Fruit fly (Drosophila melanogaster) whole organism, prepupa: ENCODE measurements around the gene CG12111.

Source experiments
- CG11294 ChIP-seq: fragments of 200-800 bp; sonication (Bioruptor generic); IDR thresholded peaks from 2 replicates; pipeline ENCODE4 v1.3.6; 2022; ENCODE audit warnings: missing biosample characterization, missing genetic modification characterization
- CG32006 ChIP-seq: fragments of 200-800 bp; sonication (Bioruptor generic); optimal IDR thresholded peaks from 3 replicates; lab custom pipeline; 2017; ENCODE audit warnings: missing biosample characterization, mild to moderate bottlenecking, missing genetic modification characterization
- CG34406 ChIP-seq: fragments of 200-800 bp; sonication (Bioruptor generic); optimal IDR thresholded peaks from 3 replicates; lab custom pipeline; 2016; ENCODE audit warnings: missing biosample characterization, missing genetic modification characterization
- CG6808 ChIP-seq: fragments of 200-800 bp; sonication (Bioruptor generic); optimal IDR thresholded peaks from 3 replicates; lab custom pipeline; 2017; ENCODE audit warnings: missing biosample characterization, missing genetic modification characterization, mild to moderate bottlenecking, moderate library complexity, missing genetic modification reagents
- CG7368 ChIP-seq: fragments of 200-800 bp; sonication (Bioruptor generic); optimal IDR thresholded peaks from 3 replicates; lab custom pipeline; 2016; ENCODE audit warnings: missing biosample characterization, missing genetic modification characterization
- CG8319 ChIP-seq: fragments of 200-800 bp; sonication (Bioruptor generic); optimal IDR thresholded peaks from 3 replicates; lab custom pipeline; 2016; ENCODE audit warnings: missing biosample characterization, missing genetic modification characterization
- Eip75B ChIP-seq: fragments of 200-800 bp; sonication (Bioruptor generic); optimal IDR thresholded peaks from 3 replicates; lab custom pipeline; 2016; ENCODE audit warnings: missing biosample characterization, missing genetic modification characterization
- Ets21C ChIP-seq: fragments of 200-800 bp; sonication (Bioruptor generic); optimal IDR thresholded peaks from 3 replicates; lab custom pipeline; 2016; ENCODE audit warnings: missing biosample characterization, missing genetic modification characterization
- Ets96B ChIP-seq: fragments of 200-800 bp; optimal IDR thresholded peaks from 2 replicates; lab custom pipeline; 2019; ENCODE audit warnings: missing biosample characterization, mild to moderate bottlenecking, missing genetic modification characterization, moderate library complexity
- Hr38 ChIP-seq: sonication (Bioruptor generic); optimal IDR thresholded peaks from 2 replicates; lab custom pipeline; 2016; ENCODE audit warnings: missing biosample characterization, missing genetic modification characterization
- Sox102F ChIP-seq: fragments of 200-800 bp; sonication (Bioruptor generic); optimal IDR thresholded peaks from 2 replicates; lab custom pipeline; 2016; ENCODE audit warnings: missing biosample characterization, mild to moderate bottlenecking, missing genetic modification characterization
- esn ChIP-seq: fragments of 200-800 bp; sonication (Bioruptor generic); optimal IDR thresholded peaks from 2 replicates; lab custom pipeline; 2016; ENCODE audit warnings: missing biosample characterization, mild to moderate bottlenecking, missing genetic modification characterization, moderate library complexity
- fd85E ChIP-seq: fragments of 200-800 bp; sonication (Bioruptor generic); optimal IDR thresholded peaks from 3 replicates; lab custom pipeline; 2016; ENCODE audit warnings: missing biosample characterization, missing genetic modification characterization

dm6 chrX:8570848-8571247, at the start of gene CG12111:
- TF ChIP-seq CG8319 (GFP tag; lab: Kevin White, UChicago) (no peak), Eip75B (no peak), CG7368 (no peak), Sox102F (GFP tag; lab: Kevin White, UChicago) (no peak), fd85E (GFP tag; lab: Kevin White, UChicago) (no peak), Ets21C (GFP tag; lab: Kevin White, UChicago) (no peak), CG6808 (GFP tag; lab: Kevin White, UChicago) (no peak), CG11294 (no peak), Ets96B (tag; lab: Kevin White, UChicago) (no peak), Hr38 (no peak), CG32006 (GFP tag; lab: Kevin White, UChicago) (no peak), CG34406 (GFP tag; lab: Kevin White, UChicago) (no peak), esn (GFP tag; lab: Kevin White, UChicago) (no peak)
